Worm (Caenorhabditis elegans) whole organism, L4 larva: ENCODE measurements around the gene cey-4.

Experiments used
- F10B5.3 ChIP-seq: sonication (generic microtip); optimal IDR thresholded peaks from 2 replicates; lab custom pipeline; 2016; ENCODE audit warnings: mild to moderate bottlenecking, missing genetic modification characterization, missing compliant biosample characterization
- F26F4.8 ChIP-seq: fragments of 200-800 bp; sonication (Bioruptor generic); conservative IDR thresholded peaks from 2 replicates; pipeline ENCODE4 v1.3.6; 2022; ENCODE audit warnings: missing genetic modification characterization, missing compliant biosample characterization
- F37D6.2 ChIP-seq: sonication (generic microtip); optimal IDR thresholded peaks from 2 replicates; lab custom pipeline; 2016; ENCODE audit warnings: mild to moderate bottlenecking, missing genetic modification characterization, missing compliant biosample characterization
- F44E2.7 ChIP-seq: fragments of 200-800 bp; sonication (Bioruptor generic); IDR thresholded peaks from 2 replicates; pipeline ENCODE4 v2.1.2; 2022; ENCODE audit warnings: missing genetic modification characterization, missing compliant biosample characterization
- F49E8.2 ChIP-seq: sonication (generic microtip); optimal IDR thresholded peaks from 2 replicates; lab custom pipeline; 2016; ENCODE audit warnings: missing compliant biosample characterization, mild to moderate bottlenecking, missing genetic modification characterization, borderline replicate concordance
- R02D3.7 ChIP-seq: fragments of 150-350 bp; sonication (generic microtip); optimal IDR thresholded peaks from 3 replicates; lab custom pipeline; 2014; ENCODE audit warnings: missing biosample characterization, missing genetic modification characterization
- ZK337.2 ChIP-seq: fragments of 200-800 bp; sonication (Bioruptor generic); IDR thresholded peaks from 2 replicates; pipeline ENCODE4 v1.3.6; 2022; ENCODE audit warnings: missing genetic modification reagents, missing genetic modification characterization, missing compliant biosample characterization
- aha-1 ChIP-seq: fragments of 150-350 bp; peaks from one replicate; lab custom pipeline; 2014; ENCODE audit warnings: missing biosample characterization, missing genetic modification characterization
- ama-1 ChIP-seq: fragments of 150-350 bp; optimal IDR thresholded peaks from 2 replicates; lab custom pipeline; 2014; ENCODE audit warnings: inconsistent platforms, mixed read lengths
- ceh-20 ChIP-seq: fragments of 200-800 bp; sonication (Bioruptor generic); IDR thresholded peaks from 2 replicates; pipeline ENCODE4 v1.3.6; 2022; ENCODE audit warnings: missing genetic modification reagents, missing genetic modification characterization, missing compliant biosample characterization
- ceh-32 ChIP-seq: sonication (generic microtip); optimal IDR thresholded peaks from 2 replicates; lab custom pipeline; 2016; ENCODE audit warnings: mild to moderate bottlenecking, missing genetic modification characterization, missing compliant biosample characterization; ENCODE audit not compliant: poor library complexity
- ceh-62 ChIP-seq: sonication (generic microtip); optimal IDR thresholded peaks from 2 replicates; lab custom pipeline; 2017; ENCODE audit warnings: missing biosample characterization, missing genetic modification characterization
- ceh-82 ChIP-seq: sonication (generic microtip); optimal IDR thresholded peaks from 2 replicates; lab custom pipeline; 2017; ENCODE audit warnings: missing biosample characterization, missing genetic modification characterization
- ces-1 ChIP-seq: fragments of 150-350 bp; sonication (generic microtip); optimal IDR thresholded peaks from 4 replicates; lab custom pipeline; 2014; ENCODE audit warnings: missing biosample characterization, missing genetic modification reagents, missing genetic modification characterization
- daf-12 ChIP-seq: fragments of 150-350 bp; optimal IDR thresholded peaks from 2 replicates; lab custom pipeline; 2014; ENCODE audit warnings: missing biosample characterization, missing genetic modification reagents, missing genetic modification characterization
- daf-8 ChIP-seq: fragments of 200-800 bp; sonication (Bioruptor generic); IDR thresholded peaks from 2 replicates; pipeline ENCODE4 v1.3.6; 2022; ENCODE audit warnings: missing genetic modification characterization, missing compliant biosample characterization
- dmd-6 ChIP-seq: fragments of 200-800 bp; sonication (Bioruptor generic); IDR thresholded peaks from 2 replicates; pipeline ENCODE4 v1.3.6; 2022; ENCODE audit warnings: missing genetic modification reagents, missing genetic modification characterization, missing compliant biosample characterization
- dmd-8 ChIP-seq: fragments of 200-800 bp; sonication (Bioruptor generic); IDR thresholded peaks from 2 replicates; pipeline ENCODE4 v1.3.6; 2022; ENCODE audit warnings: missing genetic modification characterization, missing compliant biosample characterization
- dpl-1 ChIP-seq: fragments of 150-350 bp; optimal IDR thresholded peaks from 2 replicates; lab custom pipeline; 2014; ENCODE audit warnings: missing biosample characterization, missing genetic modification reagents, missing genetic modification characterization
- dve-1 ChIP-seq: sonication (generic microtip); optimal IDR thresholded peaks from 2 replicates; lab custom pipeline; 2017; ENCODE audit warnings: antibody characterized with exemption, mild to moderate bottlenecking, missing genetic modification characterization, missing compliant biosample characterization; ENCODE audit not compliant: insufficient read depth
- egl-27 ChIP-seq: sonication (generic microtip); optimal IDR thresholded peaks from 3 replicates; lab custom pipeline; 2017; ENCODE audit warnings: missing biosample characterization, missing genetic modification reagents, missing genetic modification characterization
- fkh-10 ChIP-seq: fragments of 150-350 bp; optimal IDR thresholded peaks from 2 replicates; lab custom pipeline; 2014; ENCODE audit warnings: missing biosample characterization, missing genetic modification reagents, missing genetic modification characterization
- fos-1 ChIP-seq: fragments of 150-350 bp; optimal IDR thresholded peaks from 2 replicates; lab custom pipeline; 2014; ENCODE audit warnings: missing biosample characterization, missing genetic modification characterization
- hlh-11 ChIP-seq: fragments of 200-800 bp; sonication (Bioruptor generic); optimal IDR thresholded peaks from 2 replicates; lab custom pipeline; 2018; ENCODE audit warnings: mild to moderate bottlenecking, missing genetic modification characterization, missing compliant biosample characterization
- hlh-30 ChIP-seq: sonication (generic microtip); optimal IDR thresholded peaks from 2 replicates; lab custom pipeline; 2017; ENCODE audit warnings: antibody characterized with exemption, mild to moderate bottlenecking, missing genetic modification characterization, missing compliant biosample characterization; ENCODE audit not compliant: insufficient read depth
- jun-1 ChIP-seq: fragments of 150-350 bp; optimal IDR thresholded peaks from 2 replicates; lab custom pipeline; 2014; ENCODE audit warnings: missing biosample characterization, missing genetic modification reagents, missing genetic modification characterization
- lin-13 ChIP-seq: fragments of 150-350 bp; optimal IDR thresholded peaks from 2 replicates; lab custom pipeline; 2014; ENCODE audit warnings: missing biosample characterization, missing genetic modification reagents, missing genetic modification characterization
- lin-15B ChIP-seq: fragments of 150-350 bp; sonication (generic microtip); optimal IDR thresholded peaks from 3 replicates; lab custom pipeline; 2014; ENCODE audit warnings: missing biosample characterization, missing genetic modification characterization
- lin-38 ChIP-seq: fragments of 200-800 bp; sonication (Bioruptor generic); IDR thresholded peaks from 2 replicates; pipeline ENCODE4 v1.3.6; 2022; ENCODE audit warnings: missing genetic modification reagents, missing genetic modification characterization, missing compliant biosample characterization
- mxl-3 ChIP-seq: fragments of 200-800 bp; sonication (Bioruptor generic); optimal IDR thresholded peaks from 2 replicates; lab custom pipeline; 2018; ENCODE audit warnings: mild to moderate bottlenecking, missing genetic modification characterization, missing compliant biosample characterization
- nhr-11 ChIP-seq: fragments of 150-350 bp; optimal IDR thresholded peaks from 2 replicates; lab custom pipeline; 2014; ENCODE audit warnings: missing biosample characterization, missing genetic modification characterization
- nhr-237 ChIP-seq: sonication (generic microtip); optimal IDR thresholded peaks from 2 replicates; lab custom pipeline; 2017; ENCODE audit warnings: missing biosample characterization, missing genetic modification characterization
- nhr-28 ChIP-seq: fragments of 150-350 bp; optimal IDR thresholded peaks from 2 replicates; lab custom pipeline; 2014; ENCODE audit warnings: missing biosample characterization, missing genetic modification characterization
- nhr-42 ChIP-seq: fragments of 200-800 bp; sonication (Bioruptor generic); IDR thresholded peaks from 2 replicates; pipeline ENCODE4 v1.3.6; 2022; ENCODE audit warnings: missing genetic modification characterization, missing compliant biosample characterization
- nhr-48 ChIP-seq: sonication (generic microtip); optimal IDR thresholded peaks from 2 replicates; lab custom pipeline; 2016; ENCODE audit warnings: mild to moderate bottlenecking, missing genetic modification characterization, missing compliant biosample characterization
- nhr-6 ChIP-seq: fragments of 150-350 bp; optimal IDR thresholded peaks from 2 replicates; lab custom pipeline; 2014; ENCODE audit warnings: missing biosample characterization, missing genetic modification characterization
- rbr-2 ChIP-seq: sonication (generic microtip); optimal IDR thresholded peaks from 2 replicates; lab custom pipeline; 2016; ENCODE audit warnings: missing genotype, missing genetic modification characterization, missing compliant biosample characterization
- set-16 ChIP-seq: fragments of 200-800 bp; sonication (Bioruptor generic); IDR thresholded peaks from 2 replicates; pipeline ENCODE4 v1.3.6; 2022; ENCODE audit warnings: missing genetic modification reagents, missing genetic modification characterization, missing compliant biosample characterization
- spr-1 ChIP-seq: sonication (generic microtip); optimal IDR thresholded peaks from 2 replicates; lab custom pipeline; 2016; ENCODE audit warnings: mild to moderate bottlenecking, missing genetic modification characterization, missing compliant biosample characterization
- tag-97 ChIP-seq: fragments of 200-800 bp; sonication (Bioruptor generic); IDR thresholded peaks from 2 replicates; pipeline ENCODE4 v1.3.6; 2022; ENCODE audit warnings: missing genetic modification characterization, missing compliant biosample characterization
- tra-1 ChIP-seq: fragments of 200-800 bp; sonication (Bioruptor generic); IDR thresholded peaks from 2 replicates; pipeline ENCODE4 v1.3.6; 2022; ENCODE audit warnings: missing genetic modification reagents, missing genetic modification characterization, missing compliant biosample characterization
- zag-1 ChIP-seq: fragments of 150-350 bp; optimal IDR thresholded peaks from 2 replicates; lab custom pipeline; 2014; ENCODE audit warnings: missing biosample characterization, missing genetic modification characterization
- zip-2 ChIP-seq: fragments of 150-350 bp; optimal IDR thresholded peaks from 2 replicates; lab custom pipeline; 2014; ENCODE audit warnings: missing biosample characterization, missing genetic modification characterization
- ztf-11 ChIP-seq: fragments of 150-350 bp; optimal IDR thresholded peaks from 2 replicates; lab custom pipeline; 2014; ENCODE audit warnings: missing biosample characterization, missing genetic modification characterization
- ztf-7 ChIP-seq: fragments of 150-350 bp; optimal IDR thresholded peaks from 2 replicates; lab custom pipeline; 2014; ENCODE audit warnings: missing biosample characterization, missing genetic modification characterization

Gene cey-4

DNA sequence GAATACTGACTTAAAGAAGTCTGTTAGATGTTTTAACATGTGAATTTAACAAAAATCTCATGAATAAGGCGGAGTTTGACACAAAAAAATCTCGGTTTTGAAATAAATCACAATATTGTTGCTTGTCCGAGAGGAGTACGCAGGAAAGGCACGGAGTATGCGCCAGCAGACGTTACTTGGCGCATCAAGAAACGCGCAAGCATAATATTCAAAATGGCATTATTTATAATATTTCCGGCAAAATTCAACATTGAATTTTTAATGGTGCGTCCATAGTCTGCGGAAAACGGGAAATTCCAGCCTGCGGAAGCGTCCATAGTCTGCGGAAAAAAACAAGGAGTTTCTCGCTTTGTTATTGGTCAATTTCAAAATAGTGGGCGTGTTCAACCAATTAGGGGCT is 23.6 kb downstream of the cey-4 start, which contains the start of gene pde-12 (continued):
- TF ChIP-seq F49E8.2 (tag; lab: Kevin White, UChicago) (peak; percentile 54), ceh-20 (GFP tag; lab: Robert Waterston, UW) (peak; percentile 54), dmd-6 (no peak), F26F4.8 (GFP tag; lab: Robert Waterston, UW) (no peak), jun-1 (tag; lab: Kevin White, UChicago) (no peak), F10B5.3 (peak; percentile 62), ceh-62 (no peak), ceh-32 (peak; percentile 9), dve-1 (tag; lab: Kevin White, UChicago) (peak; percentile 85), ama-1 (no peak), hlh-11 (tag; lab: Kevin White, UChicago) (no peak), R02D3.7 (no peak), nhr-237 (tag; lab: Kevin White, UChicago) (no peak), nhr-42 (peak; percentile 65; the same call in 1 of the 2 replicates), lin-13 (GFP tag; lab: Kevin White, UChicago) (peak; percentile 33), nhr-11 (tag; lab: Kevin White, UChicago) (peak; percentile 63), mxl-3 (GFP tag; lab: Kevin White, UChicago) (no peak), F37D6.2 (tag; lab: Kevin White, UChicago) (peak; percentile 68), ztf-7 (peak; percentile 71), ces-1 (GFP tag; lab: Kevin White, UChicago) (no peak), F44E2.7 (GFP tag; lab: Robert Waterston, UW) (no peak), ZK337.2 (GFP tag; lab: Robert Waterston, UW) (no peak), tag-97 (GFP tag; lab: Robert Waterston, UW) (no peak), spr-1 (tag; lab: Kevin White, UChicago) (peak; percentile 68), dpl-1 (GFP tag; lab: Kevin White, UChicago) (peak; percentile 87), ztf-11 (no peak), rbr-2 (tag; lab: Kevin White, UChicago) (peak; percentile 79), nhr-28 (tag; lab: Kevin White, UChicago) (peak; percentile 44), egl-27 (tag; lab: Kevin White, UChicago) (no peak), fos-1 (tag; lab: Kevin White, UChicago) (no peak)

DNA sequence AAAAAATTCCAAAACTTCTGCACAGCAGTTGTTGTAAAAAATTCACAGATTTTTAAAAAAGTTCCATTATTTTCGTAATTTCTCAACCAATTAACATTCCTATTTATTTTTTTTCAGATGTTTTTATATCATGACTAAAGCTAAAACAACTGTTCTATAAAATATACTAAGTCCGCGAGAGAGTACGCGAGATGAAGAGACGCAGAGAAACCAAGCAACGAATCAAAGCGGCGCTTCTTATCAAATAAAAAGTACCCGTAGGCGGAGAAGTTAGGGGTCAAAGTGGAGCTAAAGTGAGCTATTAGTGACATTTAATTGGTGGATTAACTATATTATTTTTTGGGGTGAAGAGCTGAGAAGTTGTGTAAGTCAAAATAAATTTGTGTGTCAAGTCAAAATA is 35.9 kb downstream of the cey-4 start, which contains the start of gene sbsp-1:
Gene sbsp-1 (plus strand): TSS at position 301 of the 400 bp plus-strand sequence.
- no peak for TF ChIP-seq daf-8 (GFP tag; lab: Robert Waterston, UW)
- TF ChIP-seq ceh-82 (tag; lab: Kevin White, UChicago): no peak
- no peak for TF ChIP-seq nhr-6 (tag; lab: Kevin White, UChicago)
- TF ChIP-seq zip-2 (tag; lab: Kevin White, UChicago): no peak
- TF ChIP-seq daf-12 (tag; lab: Kevin White, UChicago): no peak
- TF ChIP-seq rbr-2 (tag; lab: Kevin White, UChicago): no peak
- no peak for TF ChIP-seq dmd-8 (GFP tag; lab: Robert Waterston, UW)
- TF ChIP-seq ztf-7: no peak
- no peak for TF ChIP-seq F26F4.8 (GFP tag; lab: Robert Waterston, UW)
- TF ChIP-seq, all 104 proteins: peak for 0

DNA sequence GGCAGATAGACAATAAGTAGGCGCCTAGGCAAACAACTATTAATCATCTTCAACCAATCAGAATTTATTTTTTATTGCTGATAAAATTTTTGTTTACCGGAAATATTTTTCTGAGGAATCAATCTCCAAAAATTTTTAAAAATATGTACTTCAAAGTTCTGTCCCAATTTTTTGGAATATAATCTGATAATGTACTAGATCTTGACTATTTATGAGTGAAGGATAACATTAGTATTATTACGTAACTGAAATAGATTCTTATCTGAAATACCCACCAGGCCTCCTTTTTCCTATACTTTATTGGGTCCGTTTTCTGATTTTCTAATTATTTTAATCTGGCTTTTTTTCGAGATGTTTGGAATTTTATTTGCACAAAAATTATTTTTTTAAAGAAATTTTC is 37.0 kb downstream of the cey-4 start:
- TF ChIP-seq aha-1 (tag; lab: Kevin White, UChicago) (peak; percentile 58), fkh-10 (GFP tag; lab: Kevin White, UChicago) (no peak)

DNA sequence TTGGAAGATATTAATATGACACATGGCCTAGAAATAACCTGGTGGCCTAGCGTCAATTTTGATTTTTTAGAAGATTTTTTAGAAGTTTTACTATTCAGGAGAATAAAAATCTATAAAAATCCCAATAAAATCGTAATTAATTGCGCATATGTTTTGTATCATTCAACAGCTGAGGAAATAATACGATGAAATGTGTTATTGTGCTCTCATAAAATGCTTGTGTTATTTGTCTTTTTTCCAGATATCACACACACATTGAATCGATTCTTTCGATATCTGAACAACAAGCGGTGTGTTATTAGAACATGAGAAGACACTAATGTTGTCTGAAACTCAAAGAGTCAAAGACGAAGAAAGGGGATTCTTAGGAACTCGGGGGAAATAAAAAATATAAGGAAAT is 43.4 kb downstream of the cey-4 start:
- TF ChIP-seq zag-1 (tag; lab: Kevin White, UChicago) (no peak), nhr-48 (no peak), lin-38 (GFP tag; lab: Robert Waterston, UW) (no peak), lin-15B (tag; lab: Kevin White, UChicago) (no peak), dve-1 (tag; lab: Kevin White, UChicago) (no peak), hlh-30 (tag; lab: Kevin White, UChicago) (no peak), tra-1 (no peak), nhr-28 (tag; lab: Kevin White, UChicago) (no peak), set-16 (GFP tag; lab: Robert Waterston, UW) (no peak)
